Fruit fly (Drosophila melanogaster) whole organism, embryonic: Measurements from ENCODE around the gene CG7304.

ENCODE experiments used
- ATbp ChIP-seq: fragments of 200-800 bp; sonication (Bioruptor generic); optimal IDR thresholded peaks from 2 replicates; lab custom pipeline; 2017; ENCODE audit warnings: missing biosample characterization, mild to moderate bottlenecking, missing genetic modification characterization, missing genetic modification reagents
- Bgb ChIP-seq: fragments of 200-800 bp; sonication (Bioruptor generic); IDR thresholded peaks from 2 replicates; pipeline ENCODE4 v1.3.6; 2022; ENCODE audit warnings: missing biosample characterization, missing genetic modification characterization; ENCODE audit not compliant: partially characterized antibody
- CG10267 ChIP-seq: fragments of 200-800 bp; sonication (Bioruptor generic); optimal IDR thresholded peaks from 2 replicates; lab custom pipeline; 2018; ENCODE audit warnings: missing biosample characterization, mild to moderate bottlenecking, missing genetic modification characterization, moderate library complexity
- CG11723 ChIP-seq: fragments of 200-800 bp; sonication (Bioruptor generic); optimal IDR thresholded peaks from 2 replicates; lab custom pipeline; 2017; ENCODE audit warnings: missing biosample characterization, mild to moderate bottlenecking, missing genetic modification characterization
- CG12391 ChIP-seq: fragments of 200-800 bp; sonication (Bioruptor generic); optimal IDR thresholded peaks from 3 replicates; lab custom pipeline; 2018; ENCODE audit warnings: missing biosample characterization, mild to moderate bottlenecking, missing genetic modification characterization, moderate library complexity
- CG13296 ChIP-seq: fragments of 200-800 bp; sonication (Bioruptor generic); optimal IDR thresholded peaks from 3 replicates; lab custom pipeline; 2018; ENCODE audit warnings: missing biosample characterization, mild to moderate bottlenecking, missing genetic modification characterization
- CG13424 ChIP-seq: fragments of 200-800 bp; sonication (Bioruptor generic); optimal IDR thresholded peaks from 2 replicates; lab custom pipeline; 2019; ENCODE audit warnings: missing biosample characterization, mild to moderate bottlenecking, missing genetic modification characterization, moderate library complexity
- CG14965 ChIP-seq: fragments of 200-800 bp; sonication (Bioruptor generic); optimal IDR thresholded peaks from 2 replicates; lab custom pipeline; 2016; ENCODE audit warnings: missing biosample characterization, missing genetic modification characterization, borderline replicate concordance
- CG1529 ChIP-seq: fragments of 200-800 bp; sonication (Bioruptor generic); optimal IDR thresholded peaks from 3 replicates; lab custom pipeline; 2018; ENCODE audit warnings: missing biosample characterization, missing genetic modification characterization
- CG15696 ChIP-seq: fragments of 200-800 bp; sonication (Bioruptor generic); optimal IDR thresholded peaks from 2 replicates; lab custom pipeline; 2019; ENCODE audit warnings: missing biosample characterization, mild to moderate bottlenecking, missing genetic modification characterization, moderate library complexity
- CG2129 ChIP-seq: fragments of 200-800 bp; sonication (Bioruptor generic); IDR thresholded peaks from 2 replicates; pipeline ENCODE4 v1.3.6; 2022; ENCODE audit warnings: missing biosample characterization, missing genetic modification characterization; ENCODE audit not compliant: partially characterized antibody
- CG2202 ChIP-seq: fragments of 200-800 bp; sonication (Bioruptor generic); optimal IDR thresholded peaks from 2 replicates; lab custom pipeline; 2018; ENCODE audit warnings: missing biosample characterization, mild to moderate bottlenecking, missing genetic modification characterization
- CG2875 ChIP-seq: fragments of 200-800 bp; sonication (Bioruptor generic); optimal IDR thresholded peaks from 2 replicates; lab custom pipeline; 2017; ENCODE audit warnings: missing biosample characterization, mild to moderate bottlenecking, missing genetic modification characterization, missing genetic modification reagents
- CG30403 ChIP-seq: fragments of 200-800 bp; sonication (Bioruptor generic); optimal IDR thresholded peaks from 3 replicates; lab custom pipeline; 2016; ENCODE audit warnings: missing biosample characterization, missing genetic modification characterization
- CG32532 ChIP-seq: fragments of 200-800 bp; sonication (Bioruptor generic); IDR thresholded peaks from 2 replicates; pipeline ENCODE4 v1.3.6; 2022; ENCODE audit warnings: missing biosample characterization, missing genetic modification characterization
- CG32767 ChIP-seq: fragments of 200-800 bp; sonication (Bioruptor generic); IDR thresholded peaks from 2 replicates; pipeline ENCODE4 v1.3.6; 2022; ENCODE audit warnings: missing biosample characterization, missing genetic modification characterization
- CG34376 ChIP-seq: fragments of 200-800 bp; sonication (Bioruptor generic); optimal IDR thresholded peaks from 2 replicates; lab custom pipeline; 2018; ENCODE audit warnings: missing biosample characterization, mild to moderate bottlenecking, missing genetic modification characterization
- CG42726 ChIP-seq: fragments of 200-800 bp; sonication (Bioruptor generic); IDR thresholded peaks from 2 replicates; pipeline ENCODE4 v1.3.6; 2022; ENCODE audit warnings: missing biosample characterization, missing genetic modification characterization; ENCODE audit not compliant: partially characterized antibody
- CG5180 ChIP-seq: fragments of 200-800 bp; sonication (Bioruptor generic); optimal IDR thresholded peaks from 3 replicates; lab custom pipeline; 2017; ENCODE audit warnings: missing biosample characterization, missing genetic modification characterization, mild to moderate bottlenecking, moderate library complexity, missing genetic modification reagents
- CG6272 ChIP-seq: fragments of 200-800 bp; sonication (Bioruptor generic); IDR thresholded peaks from 2 replicates; pipeline ENCODE4 v1.3.6; 2022; ENCODE audit warnings: missing biosample characterization, missing genetic modification characterization
- CG7839 ChIP-seq: fragments of 200-800 bp; sonication (Bioruptor generic); optimal IDR thresholded peaks from 3 replicates; lab custom pipeline; 2018; ENCODE audit warnings: missing biosample characterization, mild to moderate bottlenecking, missing genetic modification characterization, moderate library complexity
- CG8290 ChIP-seq, 3 experiments: fragments of 200-800 bp; sonication (Bioruptor generic); optimal IDR thresholded peaks; 2 replicates each; lab custom pipeline; 2016 to 2019; ENCODE audit warnings: missing biosample characterization in 3 of 3, missing genetic modification characterization in 3 of 3, mild to moderate bottlenecking in 2 of 3, moderate library complexity in 1 of 3
- CG9817 ChIP-seq: fragments of 200-800 bp; sonication (Bioruptor generic); optimal IDR thresholded peaks from 2 replicates; lab custom pipeline; 2018; ENCODE audit warnings: missing biosample characterization, mild to moderate bottlenecking, missing genetic modification characterization, moderate library complexity
- CoRest ChIP-seq: fragments of 200-800 bp; sonication (Bioruptor generic); optimal IDR thresholded peaks from 3 replicates; lab custom pipeline; 2018; ENCODE audit warnings: missing biosample characterization, mild to moderate bottlenecking, missing genetic modification characterization, moderate library complexity
- Doc2 ChIP-seq: fragments of 200-800 bp; sonication (Bioruptor generic); IDR thresholded peaks from 2 replicates; pipeline ENCODE4 v1.3.6; 2022; ENCODE audit warnings: missing biosample characterization, missing genetic modification characterization
- ERR ChIP-seq: fragments of 200-800 bp; sonication (Bioruptor generic); optimal IDR thresholded peaks from 2 replicates; lab custom pipeline; 2016; ENCODE audit warnings: missing biosample characterization, missing genetic modification characterization
- Ets97D ChIP-seq: fragments of 200-800 bp; sonication (Bioruptor generic); optimal IDR thresholded peaks from 3 replicates; lab custom pipeline; 2016; ENCODE audit warnings: missing biosample characterization, missing genetic modification characterization
- GATAe ChIP-seq: fragments of 200-800 bp; sonication (Bioruptor generic); conservative IDR thresholded peaks from 2 replicates; pipeline ENCODE4 v1.3.6; 2022; ENCODE audit warnings: missing biosample characterization, missing genetic modification characterization
- HLH54F ChIP-seq: fragments of 200-800 bp; sonication (Bioruptor generic); optimal IDR thresholded peaks from 3 replicates; lab custom pipeline; 2016; ENCODE audit warnings: missing biosample characterization, missing genetic modification characterization
- HmgD ChIP-seq: fragments of 200-800 bp; sonication (Bioruptor generic); optimal IDR thresholded peaks from 3 replicates; lab custom pipeline; 2016; ENCODE audit warnings: missing biosample characterization, missing genetic modification characterization
- Hmx ChIP-seq: fragments of 200-800 bp; sonication (Bioruptor generic); optimal IDR thresholded peaks from 2 replicates; lab custom pipeline; 2016; ENCODE audit warnings: missing biosample characterization, missing genetic modification characterization
- Hr78 ChIP-seq, 2 experiments: fragments of 200-800 bp in 1 of 2; fragments of >200 bp in 1 of 2; sonication (Bioruptor generic) in 1 of 2; optimal IDR thresholded peaks; 2 replicates each; lab custom pipeline; 2017 to 2019; ENCODE audit warnings: missing biosample characterization in 2 of 2, missing genetic modification characterization in 2 of 2, mild to moderate bottlenecking in 1 of 2, moderate library complexity in 1 of 2
- MTF-1 ChIP-seq: fragments of 200-800 bp; sonication (Bioruptor generic); optimal IDR thresholded peaks from 2 replicates; lab custom pipeline; 2018; ENCODE audit warnings: missing biosample characterization, mild to moderate bottlenecking, missing genetic modification characterization, borderline replicate concordance
- NFAT ChIP-seq: fragments of 200-800 bp; sonication (Bioruptor generic); IDR thresholded peaks from 2 replicates; pipeline ENCODE4 v1.3.6; 2022; ENCODE audit warnings: missing biosample characterization, missing genetic modification characterization
- Nf-YC ChIP-seq: fragments of 200-800 bp; optimal IDR thresholded peaks from 3 replicates; lab custom pipeline; 2019; ENCODE audit warnings: missing biosample characterization, mild to moderate bottlenecking, missing genetic modification characterization, moderate library complexity
- Ravus ChIP-seq: fragments of 200-800 bp; sonication (Bioruptor generic); IDR thresholded peaks from 2 replicates; pipeline ENCODE4 v1.3.6; 2022; ENCODE audit warnings: missing biosample characterization, missing genetic modification characterization
- Scr ChIP-seq: fragments of 200-800 bp; sonication (Bioruptor generic); IDR thresholded peaks from 2 replicates; pipeline ENCODE4 v1.3.6; 2022; ENCODE audit warnings: missing biosample characterization, missing genetic modification characterization; ENCODE audit not compliant: partially characterized antibody
- Sin3A ChIP-seq: fragments of >200 bp; optimal IDR thresholded peaks from 2 replicates; lab custom pipeline; 2018
- abd-A ChIP-seq: fragments of 200-800 bp; sonication (Bioruptor generic); optimal IDR thresholded peaks from 3 replicates; lab custom pipeline; 2019; ENCODE audit warnings: missing biosample characterization, mild to moderate bottlenecking, missing genetic modification characterization, moderate library complexity
- al ChIP-seq: fragments of 200-800 bp; sonication (Bioruptor generic); IDR thresholded peaks from 2 replicates; pipeline ENCODE4 v1.3.6; 2022; ENCODE audit warnings: missing biosample characterization, missing genetic modification characterization
- dysf ChIP-seq: fragments of 200-800 bp; sonication (Bioruptor generic); IDR thresholded peaks from 3 replicates; pipeline ENCODE4 v1.3.6; 2022; ENCODE audit warnings: missing biosample characterization, missing genetic modification characterization
- esg ChIP-seq: fragments of 200-800 bp; sonication (Bioruptor generic); conservative IDR thresholded peaks from 2 replicates; pipeline ENCODE4 v1.3.6; 2022; ENCODE audit warnings: missing biosample characterization, missing genetic modification characterization
- lbe ChIP-seq: fragments of 200-800 bp; sonication (Bioruptor generic); optimal IDR thresholded peaks from 2 replicates; lab custom pipeline; 2016; ENCODE audit warnings: missing biosample characterization, mild to moderate bottlenecking, missing genetic modification characterization
- luna ChIP-seq: fragments of 200-800 bp; sonication (Bioruptor generic); optimal IDR thresholded peaks from 2 replicates; lab custom pipeline; 2016; ENCODE audit warnings: missing biosample characterization, missing genetic modification characterization
- repo ChIP-seq: fragments of 200-800 bp; sonication (Bioruptor generic); optimal IDR thresholded peaks from 2 replicates; lab custom pipeline; 2016; ENCODE audit warnings: missing biosample characterization, missing genetic modification characterization
- seq ChIP-seq: fragments of 200-800 bp; sonication (Bioruptor generic); IDR thresholded peaks from 2 replicates; pipeline ENCODE4 v1.3.6; 2022; ENCODE audit warnings: missing biosample characterization, missing genetic modification characterization
- sisA ChIP-seq: fragments of 200-800 bp; sonication (Bioruptor generic); IDR thresholded peaks from 2 replicates; pipeline ENCODE4 v1.3.6; 2022; ENCODE audit warnings: missing biosample characterization, missing genetic modification characterization
- tio ChIP-seq: fragments of 200-800 bp; sonication (Bioruptor generic); optimal IDR thresholded peaks from 2 replicates; lab custom pipeline; 2017; ENCODE audit warnings: missing biosample characterization, missing genetic modification characterization, inconsistent platforms
- z ChIP-seq: fragments of 200-800 bp; sonication (Bioruptor generic); IDR thresholded peaks from 3 replicates; pipeline ENCODE4 v1.3.6; 2022; ENCODE audit warnings: missing biosample characterization, missing genetic modification characterization
- zen ChIP-seq: fragments of 200-800 bp; sonication (Bioruptor generic); optimal IDR thresholded peaks from 3 replicates; lab custom pipeline; 2018; ENCODE audit warnings: missing biosample characterization, mild to moderate bottlenecking, missing genetic modification characterization, moderate library complexity

Gene CG7304

dm6 chr3L:15728195-15728594, 48.7 kb downstream of the CG7304 start, which contains the start of gene comm (continued):
- TF ChIP-seq Bgb (GFP tag; lab: Robert Waterston, UW) (peak; percentile 77), Hr78 (GFP tag; optimal IDR thresholded peaks at IDR 0.05; lab: Kevin White, UChicago) (peak in 1 of 2 experiments; percentile 88), CG32767 (GFP tag; lab: Robert Waterston, UW) (no peak), CG6272 (GFP tag; lab: Robert Waterston, UW) (no peak), luna (no peak), CG34376 (GFP tag; lab: Kevin White, UChicago) (peak; percentile 45), CG13424 (tag; lab: Kevin White, UChicago) (peak; percentile 22), dysf (peak; percentile 7; the same call in 1 of the 3 replicates), sisA (GFP tag; lab: Robert Waterston, UW) (no peak), seq (0 out of 2 replicates have a peak, but pooled peaks have one; percentile 16), HmgD (GFP tag; lab: Kevin White, UChicago) (peak; percentile 39), CG7839 (peak; percentile 17), CG11723 (no peak), abd-A (tag; lab: Kevin White, UChicago) (peak; percentile 88), GATAe (GFP tag; lab: Robert Waterston, UW) (no peak), al (GFP tag; lab: Robert Waterston, UW) (no peak), NFAT (0 out of 2 replicates have a peak, but pooled peaks have one; percentile 16), tio (no peak), CG15696 (no peak), CG1529 (GFP tag; lab: Kevin White, UChicago) (no peak), HLH54F (GFP tag; lab: Kevin White, UChicago) (no peak), CG32532 (GFP tag; lab: Robert Waterston, UW) (peak; percentile 46; the same call in 1 of the 2 replicates), CG12391 (tag; lab: Kevin White, UChicago) (peak; percentile 10), CG10267 (no peak), MTF-1 (peak; percentile 70), CG5180 (GFP tag; lab: Kevin White, UChicago) (no peak), z (GFP tag; lab: Robert Waterston, UW) (peak; percentile 99), CG2202 (tag; lab: Kevin White, UChicago) (peak; percentile 22), repo (no peak), CG2875 (GFP tag; lab: Kevin White, UChicago) (no peak), zen (tag; lab: Kevin White, UChicago) (no peak), CG30403 (GFP tag; lab: Kevin White, UChicago) (no peak), CG2129 (GFP tag; lab: Robert Waterston, UW) (no peak), Nf-YC (peak; percentile 17), lbe (GFP tag; lab: Kevin White, UChicago) (no peak), ATbp (GFP tag; lab: Kevin White, UChicago) (no peak), Ets97D (GFP tag; lab: Kevin White, UChicago) (no peak), esg (no peak), CG14965 (GFP tag; lab: Kevin White, UChicago) (no peak)

DNA sequence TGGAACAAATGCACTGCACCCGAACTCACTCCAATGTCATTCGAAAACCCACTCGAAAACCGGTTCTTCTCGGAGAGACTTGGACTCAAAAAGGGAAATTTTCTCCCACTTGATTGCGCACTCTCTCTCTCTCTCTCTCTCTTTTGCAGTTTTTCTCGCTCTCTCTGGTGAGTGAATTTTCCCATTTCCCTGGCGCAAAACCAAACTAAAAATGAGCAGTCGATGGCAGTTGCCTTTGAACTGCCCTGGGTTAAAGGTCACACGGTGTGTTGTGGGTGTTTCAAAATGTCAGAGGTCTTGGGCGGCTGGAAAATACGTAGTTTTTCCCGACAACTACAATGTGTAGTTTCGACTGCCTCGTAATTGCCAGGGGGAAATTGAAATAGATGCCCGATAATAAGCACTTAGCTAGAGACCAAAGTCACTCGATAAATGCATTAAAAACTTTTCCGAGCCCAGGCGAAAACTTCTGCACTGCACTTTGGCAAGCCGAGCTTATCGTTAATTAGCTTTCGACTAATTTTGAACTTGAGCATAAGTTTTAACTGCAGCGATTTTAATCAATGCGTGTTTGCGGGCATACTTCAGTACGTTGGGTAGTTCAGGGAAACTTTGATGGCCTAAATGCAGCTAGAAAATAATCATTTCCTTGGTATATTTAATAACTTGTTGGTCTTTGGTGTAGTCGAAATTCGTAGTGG, 49.9 kb downstream of the CG7304 start:
- TF ChIP-seq CG13296 (GFP tag; lab: Kevin White, UChicago) (no peak), CG2129 (GFP tag; lab: Robert Waterston, UW) (no peak), Doc2 (GFP tag; lab: Robert Waterston, UW) (no peak), CG9817 (tag; lab: Kevin White, UChicago) (no peak), Ravus (GFP tag; lab: Robert Waterston, UW) (no peak), Scr (GFP tag; lab: Robert Waterston, UW) (peak; percentile 53), ERR (GFP tag; lab: Kevin White, UChicago) (no peak), CG8290 (GFP tag; optimal IDR thresholded peaks at IDR 0.05; lab: Kevin White, UChicago) (no peak), CG8290 (tag; optimal IDR thresholded peaks at IDR 0.05; lab: Kevin White, UChicago) (peak in 1 of 2 experiments; percentile 49), Hmx (no peak), Sin3A (no peak), CoRest (tag; lab: Kevin White, UChicago) (no peak), z (GFP tag; lab: Robert Waterston, UW) (peak; percentile 99), CG42726 (GFP tag; lab: Robert Waterston, UW) (peak; percentile 63; the same call in 1 of the 2 replicates), ATbp (GFP tag; lab: Kevin White, UChicago) (no peak)
